Fruit fly (Drosophila melanogaster): ENCODE data around the gene Tsp74F.

- no peak for TF ChIP-seq Abd-B (GFP tag; optimal IDR thresholded peaks at IDR 0.05)
- peak; percentile 47 for TF ChIP-seq h (GFP tag; optimal IDR thresholded peaks at IDR 0.05)
- TF ChIP-seq Myc (optimal IDR thresholded peaks at IDR 0.05), result no peak
- TF ChIP-seq pan (optimal IDR thresholded peaks at IDR 0.05), result no peak
- peak; percentile 48 for TF ChIP-seq lola (GFP tag; optimal IDR thresholded peaks at IDR 0.05)
- TF ChIP-seq OdsH (GFP tag; optimal IDR thresholded peaks at IDR 0.05), result no peak
- TF ChIP-seq CG32264 (GFP tag; optimal IDR thresholded peaks at IDR 0.05), result no peak
- TF ChIP-seq sv (GFP tag; optimal IDR thresholded peaks at IDR 0.05), result no peak
- TF ChIP-seq Dfd (GFP tag; optimal IDR thresholded peaks at IDR 0.05), result no peak
These were observed 49.3 kb downstream of the Tsp74F start, which contains the start of the genes MED19 and CG7430 for dm6 chr3L:17846169-17846981.

Measured in whole organism, wandering third instar larva.